7 fruit fly cellular contexts compared by ENCODE assay signal in genomic region chrX:3779686-3780407, dm6.
TF ChIP-seq lines count a peak whose summit lies in the region.

No protein-coding gene starts in this region.

- peak; percentile 79 for TF ChIP-seq CTCF in S2 (optimal IDR thresholded peaks at IDR 0.05; lab: Kevin White, UChicago)
- peak; percentile 90 for TF ChIP-seq CTCF in whole organism, embryonic (GFP tag; optimal IDR thresholded peaks at IDR 0.05; lab: Kevin White, UChicago)

TF ChIP-seq in whole organism, 6 proteins besides CTCF, POLR2A, EP300 and RAD21:
- TF ChIP-seq usp (GFP tag; optimal IDR thresholded peaks at IDR 0.05; lab: Kevin White, UChicago) (no peak), Dll (optimal IDR thresholded peaks at IDR 0.05; lab: Kevin White, UChicago) (peak; percentile 74), CG8478 (optimal IDR thresholded peaks at IDR 0.05; lab: Kevin White, UChicago) (no peak)
TF ChIP-seq in whole organism: peak in this region for 1.

TF ChIP-seq in whole organism, adult, 20 proteins besides CTCF, POLR2A, EP300 and RAD21:
- peak; percentile 33 for TF ChIP-seq CG12768 (GFP tag; optimal IDR thresholded peaks at IDR 0.05; lab: Kevin White, UChicago)
- peak; percentile 58 for TF ChIP-seq cic (GFP tag; optimal IDR thresholded peaks at IDR 0.05; lab: Kevin White, UChicago)
- peak; percentile 49 for TF ChIP-seq Mnt (GFP tag; optimal IDR thresholded peaks at IDR 0.05; lab: Kevin White, UChicago)
- TF ChIP-seq bab1 (GFP tag; optimal IDR thresholded peaks at IDR 0.05; lab: Kevin White, UChicago) = peak; percentile 65
- TF ChIP-seq tj (GFP tag; optimal IDR thresholded peaks at IDR 0.05; lab: Kevin White, UChicago) = peak; percentile 77
- TF ChIP-seq pad (GFP tag; optimal IDR thresholded peaks at IDR 0.05; lab: Kevin White, UChicago) = peak; percentile 11
- peak; percentile 24 for TF ChIP-seq CG7101 (tag; optimal IDR thresholded peaks at IDR 0.05; lab: Kevin White, UChicago)
- TF ChIP-seq CG1620 (GFP tag; optimal IDR thresholded peaks at IDR 0.05; lab: Kevin White, UChicago) = no peak
- peak; percentile 21 for TF ChIP-seq ovo (GFP tag; optimal IDR thresholded peaks at IDR 0.05; lab: Kevin White, UChicago)
- peak; percentile 15 for TF ChIP-seq CG7045 (GFP tag; optimal IDR thresholded peaks at IDR 0.05; lab: Kevin White, UChicago)
- peak; percentile 15 for TF ChIP-seq Crg-1 (GFP tag; optimal IDR thresholded peaks at IDR 0.05; lab: Kevin White, UChicago)
- TF ChIP-seq Hr96 (GFP tag; optimal IDR thresholded peaks at IDR 0.05; lab: Kevin White, UChicago) = no peak
- TF ChIP-seq Clk (GFP tag; optimal IDR thresholded peaks at IDR 0.05; lab: Kevin White, UChicago) = no peak
- TF ChIP-seq CG11617 (GFP tag; optimal IDR thresholded peaks at IDR 0.05; lab: Kevin White, UChicago) = peak; percentile 56
- TF ChIP-seq kay (GFP tag; lab: Kevin White, UChicago; ENCODE audit: borderline replicate concordance) = peak; percentile 81

TF ChIP-seq in whole organism, embryonic, 481 proteins besides CTCF, POLR2A, EP300 and RAD21 (continues in another document):
- TF ChIP-seq Spps (tag; optimal IDR thresholded peaks at IDR 0.05; lab: Kevin White, UChicago) (no peak), kah (GFP tag; optimal IDR thresholded peaks at IDR 0.05; lab: Kevin White, UChicago) (peak; percentile 22), otp (GFP tag; IDR thresholded peaks at IDR 0.05; lab: Robert Waterston, UW) (peak; percentile 53; the same call in 1 of the 3 replicates), CG31224 (GFP tag; IDR thresholded peaks at IDR 0.05; lab: Robert Waterston, UW) (0 out of 2 replicates have a peak, but pooled peaks have one; percentile 9), HLH3B (GFP tag; IDR thresholded peaks at IDR 0.05; lab: Robert Waterston, UW) (no peak), sisA (GFP tag; IDR thresholded peaks at IDR 0.05; lab: Robert Waterston, UW) (no peak), Hr78 (GFP tag; optimal IDR thresholded peaks at IDR 0.05; lab: Kevin White, UChicago) (no peak), tap (tag; optimal IDR thresholded peaks at IDR 0.05; lab: Kevin White, UChicago) (peak; percentile 29), dmrt99B (tag; optimal IDR thresholded peaks at IDR 0.05; lab: Kevin White, UChicago) (no peak), CG4404 (GFP tag; IDR thresholded peaks at IDR 0.05; lab: Robert Waterston, UW) (no peak), Side (GFP tag; optimal IDR thresholded peaks at IDR 0.05; lab: Kevin White, UChicago) (peak; percentile 48), Poxn (GFP tag; IDR thresholded peaks at IDR 0.05; lab: Robert Waterston, UW) (no peak), CG17802 (tag; optimal IDR thresholded peaks at IDR 0.05; lab: Kevin White, UChicago) (no peak), D (optimal IDR thresholded peaks at IDR 0.05; lab: Kevin White, UChicago) (no peak), D (GFP tag; optimal IDR thresholded peaks at IDR 0.05; lab: Kevin White, UChicago) (no peak), CG2678 (tag; optimal IDR thresholded peaks at IDR 0.05; lab: Kevin White, UChicago) (no peak), CG5953 (GFP tag; IDR thresholded peaks at IDR 0.05; lab: Robert Waterston, UW) (no peak), tio (GFP tag; optimal IDR thresholded peaks at IDR 0.05; lab: Kevin White, UChicago) (no peak), CG9797 (GFP tag; optimal IDR thresholded peaks at IDR 0.05; lab: Kevin White, UChicago) (no peak)

TF ChIP-seq in whole organism, prepupa, 60 proteins besides CTCF, POLR2A, EP300 and RAD21 (continues in another document):
- TF ChIP-seq fkh (GFP tag; optimal IDR thresholded peaks at IDR 0.05; lab: Kevin White, UChicago) (peak; percentile 35), CG9139 (GFP tag; optimal IDR thresholded peaks at IDR 0.05; lab: Kevin White, UChicago) (no peak), CG8119 (GFP tag; IDR thresholded peaks at IDR 0.05; lab: Robert Waterston, UW) (no peak; the same call in 1 of the 3 replicates), fd59A (GFP tag; optimal IDR thresholded peaks at IDR 0.05; lab: Kevin White, UChicago) (no peak), Gug (GFP tag; IDR thresholded peaks at IDR 0.05; lab: Robert Waterston, UW) (peak; percentile 24; the same call in 1 of the 2 replicates), dsx (GFP tag; optimal IDR thresholded peaks at IDR 0.05; lab: Kevin White, UChicago; ENCODE audit: poor library complexity, severe bottlenecking) (peak; percentile 18), CG4318 (GFP tag; optimal IDR thresholded peaks at IDR 0.05; lab: Kevin White, UChicago) (no peak), pdm3 (GFP tag; optimal IDR thresholded peaks at IDR 0.05; lab: Kevin White, UChicago) (peak; percentile 27), esn (GFP tag; optimal IDR thresholded peaks at IDR 0.05; lab: Kevin White, UChicago) (peak; percentile 12), lz (GFP tag; optimal IDR thresholded peaks at IDR 0.05; lab: Kevin White, UChicago) (peak; percentile 1), svp (GFP tag; lab: Kevin White, UChicago) (peak; percentile 49), Eip93F (GFP tag; optimal IDR thresholded peaks at IDR 0.05; lab: Kevin White, UChicago) (no peak), Lpt (GFP tag; optimal IDR thresholded peaks at IDR 0.05; lab: Kevin White, UChicago) (peak; percentile 69), Ets96B (tag; optimal IDR thresholded peaks at IDR 0.05; lab: Kevin White, UChicago) (peak; percentile 43), Hr4 (GFP tag; optimal IDR thresholded peaks at IDR 0.05; lab: Kevin White, UChicago) (peak; percentile 36), achi (GFP tag; optimal IDR thresholded peaks at IDR 0.05; lab: Kevin White, UChicago) (peak; percentile 16), CG6808 (GFP tag; optimal IDR thresholded peaks at IDR 0.05; lab: Kevin White, UChicago) (no peak), dac (GFP tag; optimal IDR thresholded peaks at IDR 0.05; lab: Kevin White, UChicago) (peak; percentile 43), CG8632 (GFP tag; optimal IDR thresholded peaks at IDR 0.05; lab: Kevin White, UChicago) (no peak)

TF ChIP-seq in whole organism, pupa, 21 proteins besides CTCF, POLR2A, EP300 and RAD21:
- TF ChIP-seq Snoo (tag; optimal IDR thresholded peaks at IDR 0.05; lab: Kevin White, UChicago) = no peak
- no peak for TF ChIP-seq CG17806 (tag; optimal IDR thresholded peaks at IDR 0.05; lab: Kevin White, UChicago)
- no peak for TF ChIP-seq rn (GFP tag; IDR thresholded peaks at IDR 0.05; lab: Robert Waterston, UW)
- no peak for TF ChIP-seq gl (tag; optimal IDR thresholded peaks at IDR 0.05; lab: Kevin White, UChicago)
- peak; percentile 73 for TF ChIP-seq EcR (GFP tag; optimal IDR thresholded peaks at IDR 0.05; lab: Kevin White, UChicago)
- TF ChIP-seq CG8159 (tag; optimal IDR thresholded peaks at IDR 0.05; lab: Kevin White, UChicago) = no peak
- TF ChIP-seq Ets98B (GFP tag; IDR thresholded peaks at IDR 0.05; lab: Robert Waterston, UW) = peak; percentile 70
- no peak for TF ChIP-seq CG34367 (tag; optimal IDR thresholded peaks at IDR 0.05; lab: Kevin White, UChicago)
- TF ChIP-seq D1 (tag; optimal IDR thresholded peaks at IDR 0.05; lab: Kevin White, UChicago) = no peak
- TF ChIP-seq CG12605 (GFP tag; IDR thresholded peaks at IDR 0.05; lab: Robert Waterston, UW) = peak; percentile 26; the same call in 1 of the 2 replicates
- peak; percentile 42 for TF ChIP-seq CG13204 (GFP tag; optimal IDR thresholded peaks at IDR 0.05; lab: Kevin White, UChicago)
- peak; percentile 57 for TF ChIP-seq CG32121 (GFP tag; IDR thresholded peaks at IDR 0.05; lab: Robert Waterston, UW)
- TF ChIP-seq CG8301 (tag; optimal IDR thresholded peaks at IDR 0.05; lab: Kevin White, UChicago) = peak; percentile 20
- TF ChIP-seq CG15710 (tag; optimal IDR thresholded peaks at IDR 0.05; lab: Kevin White, UChicago) = no peak
- peak; percentile 76; the same call in 2 of the 3 replicates for TF ChIP-seq fd96Ca (GFP tag; IDR thresholded peaks at IDR 0.05; lab: Robert Waterston, UW)
- peak; percentile 45 for TF ChIP-seq CG14655 (GFP tag; optimal IDR thresholded peaks at IDR 0.05; lab: Kevin White, UChicago)
- peak; percentile 43 for TF ChIP-seq Pif1A (GFP tag; optimal IDR thresholded peaks at IDR 0.05; lab: Kevin White, UChicago)
- TF ChIP-seq CG10348 (GFP tag; IDR thresholded peaks at IDR 0.05; lab: Robert Waterston, UW) = no peak
- peak; percentile 43; the same call in 1 of the 3 replicates for TF ChIP-seq CG4496 (GFP tag; IDR thresholded peaks at IDR 0.05; lab: Robert Waterston, UW)
- TF ChIP-seq CG9948 (tag; optimal IDR thresholded peaks at IDR 0.05; lab: Kevin White, UChicago) = no peak
- TF ChIP-seq Pif1B (GFP tag; optimal IDR thresholded peaks at IDR 0.05; lab: Kevin White, UChicago) = no peak
TF ChIP-seq in whole organism, pupa: peak in this region for 10.

TF ChIP-seq in whole organism, wandering third instar larva, 38 proteins besides CTCF, POLR2A, EP300 and RAD21 (continues in another document):
- TF ChIP-seq N (GFP tag; optimal IDR thresholded peaks at IDR 0.05; lab: Kevin White, UChicago) (no peak), dmrt93B (GFP tag; optimal IDR thresholded peaks at IDR 0.05; lab: Kevin White, UChicago) (no peak), sv (GFP tag; optimal IDR thresholded peaks at IDR 0.05; lab: Kevin White, UChicago) (no peak), br (GFP tag; optimal IDR thresholded peaks at IDR 0.05; lab: Kevin White, UChicago) (peak; percentile 20), Dfd (GFP tag; optimal IDR thresholded peaks at IDR 0.05; lab: Kevin White, UChicago) (no peak), brk (GFP tag; optimal IDR thresholded peaks at IDR 0.05; lab: Kevin White, UChicago) (no peak), Hr83 (GFP tag; optimal IDR thresholded peaks at IDR 0.05; lab: Kevin White, UChicago; ENCODE audit: poor library complexity, severe bottlenecking) (peak; percentile 37), ey (GFP tag; optimal IDR thresholded peaks at IDR 0.05; lab: Kevin White, UChicago) (peak; percentile 58), rgr (GFP tag; optimal IDR thresholded peaks at IDR 0.05; lab: Kevin White, UChicago) (no peak), Myc (optimal IDR thresholded peaks at IDR 0.05; lab: Kevin White, UChicago) (no peak), usp (GFP tag; optimal IDR thresholded peaks at IDR 0.05; lab: Kevin White, UChicago) (no peak), Vsx2 (GFP tag; optimal IDR thresholded peaks at IDR 0.05; lab: Kevin White, UChicago; ENCODE audit: partially characterized antibody) (no peak), Mio (GFP tag; optimal IDR thresholded peaks at IDR 0.05; lab: Kevin White, UChicago) (no peak), Rel (GFP tag; optimal IDR thresholded peaks at IDR 0.05; lab: Kevin White, UChicago) (no peak), Rel (tag; optimal IDR thresholded peaks at IDR 0.05; lab: Kevin White, UChicago) (no peak), woc (GFP tag; optimal IDR thresholded peaks at IDR 0.05; lab: Kevin White, UChicago) (no peak), CG32264 (GFP tag; optimal IDR thresholded peaks at IDR 0.05; lab: Kevin White, UChicago) (no peak), fru (GFP tag; optimal IDR thresholded peaks at IDR 0.05; lab: Kevin White, UChicago) (peak; percentile 49), CG9705 (GFP tag; optimal IDR thresholded peaks at IDR 0.05; lab: Kevin White, UChicago) (no peak), CrebA (GFP tag; optimal IDR thresholded peaks at IDR 0.05; lab: Kevin White, UChicago; ENCODE audit: borderline replicate concordance) (no peak), sage (GFP tag; optimal IDR thresholded peaks at IDR 0.05; lab: Kevin White, UChicago) (peak; percentile 29), Hr78 (GFP tag; optimal IDR thresholded peaks at IDR 0.05; lab: Kevin White, UChicago) (no peak), Hnf4 (GFP tag; optimal IDR thresholded peaks at IDR 0.05; lab: Kevin White, UChicago) (no peak)
